Worm (Caenorhabditis elegans) whole organism, L3 larva: Measurements from ENCODE around the gene pwp-1.

Experiments
- ceh-82 ChIP-seq: fragments of 150-350 bp; optimal IDR thresholded peaks from 2 replicates; lab custom pipeline; 2014; ENCODE audit warnings: missing biosample characterization, missing genetic modification characterization
- jun-1 ChIP-seq: fragments of 150-350 bp; optimal IDR thresholded peaks from 2 replicates; lab custom pipeline; 2014; ENCODE audit warnings: missing biosample characterization, missing genetic modification reagents, missing genetic modification characterization
- lin-39 ChIP-seq: fragments of 150-350 bp; optimal IDR thresholded peaks from 2 replicates; lab custom pipeline; 2018; ENCODE audit warnings: missing biosample characterization, missing genetic modification reagents, missing genetic modification characterization
- mdl-1 ChIP-seq: fragments of 150-350 bp; optimal IDR thresholded peaks from 2 replicates; lab custom pipeline; 2014; ENCODE audit warnings: missing biosample characterization, missing genetic modification characterization
- nhr-237 ChIP-seq: fragments of 150-350 bp; optimal IDR thresholded peaks from 2 replicates; lab custom pipeline; 2014; ENCODE audit warnings: missing biosample characterization, missing genetic modification characterization
- ztf-11 ChIP-seq: fragments of 150-350 bp; optimal IDR thresholded peaks from 2 replicates; lab custom pipeline; 2014; ENCODE audit warnings: missing biosample characterization, missing genetic modification characterization
- ztf-4 ChIP-seq: fragments of 150-350 bp; optimal IDR thresholded peaks from 2 replicates; lab custom pipeline; 2014; ENCODE audit warnings: missing biosample characterization, missing genetic modification characterization

- no peak for TF ChIP-seq ztf-11 (tag; lab: Kevin White, UChicago)
- no peak for TF ChIP-seq lin-39 (tag; lab: Kevin White, UChicago)
- no peak for TF ChIP-seq ceh-82 (tag; lab: Kevin White, UChicago)
- no peak for TF ChIP-seq nhr-237
- TF ChIP-seq ztf-4 = no peak
- TF ChIP-seq mdl-1 (tag; lab: Kevin White, UChicago) = no peak
- TF ChIP-seq jun-1 (tag; lab: Kevin White, UChicago) = no peak
These were observed 14.7 kb downstream of the pwp-1 start, which contains the start of gene C48D1.5 for ce11 chrIV:13221657-13222056.
